Worm (Caenorhabditis elegans) whole organism, L4/young adult: Measurements from ENCODE around the gene Y54G2A.11.

Experiments used
- W03F9.2 ChIP-seq: fragments of 150-350 bp; optimal IDR thresholded peaks from 2 replicates; lab custom pipeline; 2014; ENCODE audit warnings: missing biosample characterization, missing genetic modification characterization
- dao-5 ChIP-seq: sonication (generic microtip); optimal IDR thresholded peaks from 2 replicates; lab custom pipeline; 2016; ENCODE audit warnings: missing genotype, missing genetic modification characterization, moderate library complexity, missing compliant biosample characterization
- him-1 ChIP-seq: sonication (generic microtip); optimal IDR thresholded peaks from 2 replicates; lab custom pipeline; 2016; ENCODE audit warnings: missing genotype, missing genetic modification reagents, missing genetic modification characterization, missing compliant biosample characterization

Gene Y54G2A.11

ce11 chrIV:2762380-2762779 lies 9.2 kb downstream of the Y54G2A.11 start, which contains the start of gene Y54G2A.77:
Gene Y54G2A.77, plus strand, starts transcription at chrIV:2762680.
- TF ChIP-seq dao-5 (tag; lab: Kevin White, UChicago) (no peak), him-1 (tag; lab: Kevin White, UChicago) (no peak), W03F9.2 (no peak)

ce11 chrIV:2761477-2761876 lies 10.1 kb downstream of the Y54G2A.11 start:
- no peak for TF ChIP-seq him-1 (tag; lab: Kevin White, UChicago)
- TF ChIP-seq W03F9.2: no peak
- no peak for TF ChIP-seq dao-5 (tag; lab: Kevin White, UChicago)

- TF ChIP-seq W03F9.2: no peak
- no peak for TF ChIP-seq him-1 (tag; lab: Kevin White, UChicago)
- no peak for TF ChIP-seq dao-5 (tag; lab: Kevin White, UChicago)
These were observed 12.4 kb downstream of the Y54G2A.11 start, which contains the start of gene Y54G2A.38 for ce11 chrIV:2759163-2759562. Gene Y54G2A.38, plus strand, starts transcription at chrIV:2759463.

- no peak for TF ChIP-seq him-1 (tag; lab: Kevin White, UChicago)
- no peak for TF ChIP-seq dao-5 (tag; lab: Kevin White, UChicago)
- no peak for TF ChIP-seq W03F9.2
These were observed 13.5 kb downstream of the Y54G2A.11 start for ce11 chrIV:2758079-2758478.

ce11 chrIV:2753541-2753940 lies 18.1 kb downstream of the Y54G2A.11 start:
- TF ChIP-seq W03F9.2 (no peak), dao-5 (tag; lab: Kevin White, UChicago) (no peak), him-1 (tag; lab: Kevin White, UChicago) (no peak)

ce11 chrIV:2751568-2751967 lies 20.0 kb downstream of the Y54G2A.11 start, which contains the start of gene Y54G2A.41:
Gene Y54G2A.41, plus strand, starts transcription at chrIV:2751868.
- no peak for TF ChIP-seq W03F9.2
- TF ChIP-seq him-1 (tag; lab: Kevin White, UChicago): no peak
- TF ChIP-seq dao-5 (tag; lab: Kevin White, UChicago): no peak

ce11 chrIV:2750607-2751006 lies 21.0 kb downstream of the Y54G2A.11 start:
- no peak for TF ChIP-seq dao-5 (tag; lab: Kevin White, UChicago)
- TF ChIP-seq W03F9.2: no peak
- no peak for TF ChIP-seq him-1 (tag; lab: Kevin White, UChicago)

ce11 chrIV:2748863-2749451 lies 22.6 kb downstream of the Y54G2A.11 start:
- TF ChIP-seq dao-5 (tag; lab: Kevin White, UChicago) (no peak), him-1 (tag; lab: Kevin White, UChicago) (no peak), W03F9.2 (no peak)

ce11 chrIV:2747385-2748007 lies 24.1 kb downstream of the Y54G2A.11 start:
- TF ChIP-seq W03F9.2 (no peak), him-1 (tag; lab: Kevin White, UChicago) (no peak), dao-5 (tag; lab: Kevin White, UChicago) (no peak)

ce11 chrIV:2742470-2743044 lies 29.0 kb downstream of the Y54G2A.11 start, which contains the start of gene nhr-277:
Gene nhr-277, plus strand, starts transcription at chrIV:2742994.
- TF ChIP-seq him-1 (tag; lab: Kevin White, UChicago) (no peak), W03F9.2 (no peak), dao-5 (tag; lab: Kevin White, UChicago) (no peak)

ce11 chrIV:2738466-2738865 lies 33.1 kb downstream of the Y54G2A.11 start:
- TF ChIP-seq W03F9.2: no peak
- TF ChIP-seq him-1 (tag; lab: Kevin White, UChicago): no peak
- no peak for TF ChIP-seq dao-5 (tag; lab: Kevin White, UChicago)

- no peak for TF ChIP-seq dao-5 (tag; lab: Kevin White, UChicago)
- TF ChIP-seq W03F9.2: no peak
- TF ChIP-seq him-1 (tag; lab: Kevin White, UChicago): no peak
These were observed 35.0 kb downstream of the Y54G2A.11 start for ce11 chrIV:2736575-2736974.

- TF ChIP-seq W03F9.2: no peak
- TF ChIP-seq him-1 (tag; lab: Kevin White, UChicago): no peak
- TF ChIP-seq dao-5 (tag; lab: Kevin White, UChicago): no peak
These were observed 36.9 kb downstream of the Y54G2A.11 start for ce11 chrIV:2734675-2735074.

ce11 chrIV:2729957-2730356 lies 41.6 kb downstream of the Y54G2A.11 start, which contains the start of gene Y94H6A.2:
Gene Y94H6A.2, plus strand, starts transcription at chrIV:2730292.
- TF ChIP-seq him-1 (tag; lab: Kevin White, UChicago) (no peak), W03F9.2 (no peak), dao-5 (tag; lab: Kevin White, UChicago) (no peak)
